Worm (Caenorhabditis elegans) whole organism, L1 larva: ENCODE measurements around the gene F15A4.2.

Experiments used
- C04F5.9 ChIP-seq: sonication (generic microtip); optimal IDR thresholded peaks from 2 replicates; lab custom pipeline; 2016; ENCODE audit warnings: missing genetic modification characterization, missing compliant biosample characterization
- hpl-2 ChIP-seq: fragments of 150-350 bp; optimal IDR thresholded peaks from 2 replicates; lab custom pipeline; 2014; ENCODE audit warnings: missing biosample characterization, missing genetic modification reagents, missing genetic modification characterization
- lin-39 ChIP-seq: fragments of 150-350 bp; optimal IDR thresholded peaks from 2 replicates; lab custom pipeline; 2014; ENCODE audit warnings: missing biosample characterization, missing genetic modification reagents, missing genetic modification characterization
- lsy-2 ChIP-seq, 2 experiments: fragments of 150-350 bp; optimal IDR thresholded peaks; 2 replicates each; lab custom pipeline; 2014; ENCODE audit warnings: missing biosample characterization in 2 of 2, missing genetic modification characterization in 2 of 2
- mep-1 ChIP-seq: fragments of 150-350 bp; optimal IDR thresholded peaks from 2 replicates; lab custom pipeline; 2014; ENCODE audit warnings: missing biosample characterization, missing genetic modification characterization
- nhr-28 ChIP-seq: fragments of 150-350 bp; optimal IDR thresholded peaks from 2 replicates; lab custom pipeline; 2014; ENCODE audit warnings: missing biosample characterization, missing genetic modification characterization
- skn-1 ChIP-seq: fragments of 150-350 bp; optimal IDR thresholded peaks from 2 replicates; lab custom pipeline; 2014; ENCODE audit warnings: missing biosample characterization, missing genetic modification characterization
- ztf-11 ChIP-seq, 2 experiments: sonication (generic microtip); optimal IDR thresholded peaks; 2 replicates each; lab custom pipeline; 2016 to 2017; ENCODE audit warnings: missing genetic modification characterization in 2 of 2, missing biosample characterization in 1 of 2, missing compliant biosample characterization in 1 of 2

ce11 chrII:12502784-12503183, 40.4 kb downstream of the F15A4.2 start, which contains the start of gene ador-1:
- no peak for TF ChIP-seq ztf-11 (tag; optimal IDR thresholded peaks at IDR 0.05; lab: Kevin White, UChicago)
- TF ChIP-seq skn-1 (tag; lab: Kevin White, UChicago): no peak
- TF ChIP-seq nhr-28 (tag; lab: Kevin White, UChicago): no peak
- no peak for TF ChIP-seq lsy-2 (tag; optimal IDR thresholded peaks at IDR 0.05; lab: Kevin White, UChicago)
- no peak for TF ChIP-seq hpl-2 (GFP tag; lab: Kevin White, UChicago)
- no peak for TF ChIP-seq mep-1 (tag; lab: Kevin White, UChicago)
- no peak for TF ChIP-seq C04F5.9 (tag; lab: Kevin White, UChicago)
- TF ChIP-seq lin-39 (tag; lab: Kevin White, UChicago): no peak
